Worm (Caenorhabditis elegans): ENCODE data around the gene C49C8.8.

DNA sequence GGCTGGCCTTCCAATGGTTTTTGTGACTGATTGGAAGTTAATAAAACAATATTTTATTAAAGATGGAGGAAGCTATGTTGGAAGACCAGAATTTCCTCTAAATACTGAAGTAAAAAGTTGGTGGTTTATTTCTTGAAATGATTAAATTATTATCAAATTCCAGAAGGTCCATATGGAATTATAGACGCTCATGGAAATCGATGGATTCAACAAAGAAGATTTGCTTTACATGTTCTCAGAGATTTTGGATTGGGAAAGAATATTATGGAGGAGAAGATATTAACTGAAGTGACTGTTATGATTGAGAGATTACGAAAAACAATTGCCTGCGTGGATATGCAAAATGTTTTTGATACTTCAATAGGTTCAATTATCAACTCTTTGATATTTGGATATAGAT lies 36.6 kb upstream of the C49C8.8 start:
- TF ChIP-seq ama-1 (optimal IDR thresholded peaks at IDR 0.05) (no peak), pes-1 (GFP tag; IDR thresholded peaks at IDR 0.05) (no peak), hnd-1 (tag; optimal IDR thresholded peaks at IDR 0.05) (no peak), flt-1 (GFP tag; IDR thresholded peaks at IDR 0.05) (no peak), F13C5.2 (tag; optimal IDR thresholded peaks at IDR 0.05) (no peak), ceh-36 (tag; optimal IDR thresholded peaks at IDR 0.05) (no peak), ets-7 (tag; optimal IDR thresholded peaks at IDR 0.05) (no peak), tbx-11 (GFP tag; IDR thresholded peaks at IDR 0.05) (no peak), tbx-37 (GFP tag; conservative IDR thresholded peaks at IDR 0.05) (no peak), B0310.2 (tag; optimal IDR thresholded peaks at IDR 0.05) (no peak), ceh-13 (GFP tag; optimal IDR thresholded peaks at IDR 0.05) (no peak), hmg-4 (GFP tag; optimal IDR thresholded peaks at IDR 0.05) (no peak), sea-1 (GFP tag; conservative IDR thresholded peaks at IDR 0.05) (no peak)
